Worm (Caenorhabditis elegans) whole organism, young adult: ENCODE measurements around the gene dph-3.

ENCODE experiments used
- Y53G8AR.9 ChIP-seq: fragments of 200-800 bp; sonication (Bioruptor generic); conservative IDR thresholded peaks from 2 replicates; pipeline ENCODE4 v1.3.6; 2022; ENCODE audit warnings: missing genetic modification reagents, missing genetic modification characterization, missing compliant biosample characterization
- ama-1 ChIP-seq, 3 experiments: fragments of 150-350 bp in 1 of 3; sonication (generic microtip) in 2 of 3; optimal IDR thresholded peaks; 2 replicates each; lab custom pipeline; 2014 to 2018; ENCODE audit warnings: missing biosample characterization in 2 of 3, missing genetic modification characterization in 2 of 3, missing genetic modification reagents in 2 of 3
- aptf-2 ChIP-seq: fragments of 200-800 bp; sonication (Bioruptor generic); conservative IDR thresholded peaks from 2 replicates; pipeline ENCODE4 v1.3.6; 2022; ENCODE audit warnings: missing genetic modification reagents, missing genetic modification characterization, missing compliant biosample characterization
- hlh-12 ChIP-seq: sonication (generic microtip); optimal IDR thresholded peaks from 2 replicates; lab custom pipeline; 2016; ENCODE audit warnings: missing genetic modification characterization, missing compliant biosample characterization
- nfya-1 ChIP-seq: sonication (generic microtip); optimal IDR thresholded peaks from 2 replicates; lab custom pipeline; 2017; ENCODE audit warnings: antibody characterized with exemption, missing compliant biosample characterization, missing genetic modification characterization, borderline replicate concordance; ENCODE audit not compliant: insufficient read depth
- nhr-80 ChIP-seq: sonication (generic microtip); optimal IDR thresholded peaks from 2 replicates; lab custom pipeline; 2016; ENCODE audit warnings: missing genetic modification characterization, missing compliant biosample characterization
- pha-4 ChIP-seq: fragments of 150-350 bp; sonication (generic microtip); optimal IDR thresholded peaks from 2 replicates; lab custom pipeline; 2014; ENCODE audit warnings: missing biosample characterization, missing genetic modification reagents, missing genetic modification characterization
- unc-62 ChIP-seq: fragments of 150-350 bp; optimal IDR thresholded peaks from 2 replicates; lab custom pipeline; 2014; ENCODE audit warnings: missing biosample characterization, missing genetic modification reagents, missing genetic modification characterization

- TF ChIP-seq ama-1 (optimal IDR thresholded peaks at IDR 0.05; lab: Kevin White, UChicago) (no peak), ama-1 (GFP tag; optimal IDR thresholded peaks at IDR 0.05; lab: Kevin White, UChicago) (no peak), hlh-12 (tag; lab: Kevin White, UChicago) (no peak), aptf-2 (GFP tag; lab: Robert Waterston, UW) (no peak), nfya-1 (tag; lab: Kevin White, UChicago) (no peak), Y53G8AR.9 (GFP tag; lab: Robert Waterston, UW) (no peak), pha-4 (no peak), nhr-80 (no peak), unc-62 (no peak)
Measured at ce11 chrIV:9675572-9675971, 31.4 kb upstream of the dph-3 start, which contains the start of gene nhr-34.
